Worm (Caenorhabditis elegans) whole organism, L4/young adult: Measurements from ENCODE around the gene C10C6.13.

Experiments
- W03F9.2 ChIP-seq: fragments of 150-350 bp; optimal IDR thresholded peaks from 2 replicates; lab custom pipeline; 2014; ENCODE audit warnings: missing biosample characterization, missing genetic modification characterization
- him-1 ChIP-seq: sonication (generic microtip); optimal IDR thresholded peaks from 2 replicates; lab custom pipeline; 2016; ENCODE audit warnings: missing genotype, missing genetic modification reagents, missing genetic modification characterization, missing compliant biosample characterization

- TF ChIP-seq W03F9.2, result no peak
- TF ChIP-seq him-1, result no peak
These were observed 35.0 kb downstream of the C10C6.13 start for ce11 chrIV:11434575-11434974.
